Worm (Caenorhabditis elegans) whole organism, L1 larva: ENCODE data around the gene T26C5.2.

Experiments
- ets-5 ChIP-seq: fragments of 200-800 bp; sonication (Bioruptor generic); IDR thresholded peaks from 2 replicates; pipeline ENCODE4 v1.3.6; 2022; ENCODE audit warnings: missing genetic modification characterization, missing compliant biosample characterization
- lin-14 ChIP-seq: fragments of 200-800 bp; sonication (Bioruptor generic); optimal IDR thresholded peaks from 2 replicates; lab custom pipeline; 2018; ENCODE audit warnings: mild to moderate bottlenecking, missing genetic modification characterization, moderate library complexity, missing compliant biosample characterization
- nhr-11 ChIP-seq: fragments of 150-350 bp; optimal IDR thresholded peaks from 2 replicates; lab custom pipeline; 2014; ENCODE audit warnings: missing biosample characterization, missing genetic modification characterization
- skn-1 ChIP-seq: fragments of 150-350 bp; optimal IDR thresholded peaks from 2 replicates; lab custom pipeline; 2014; ENCODE audit warnings: missing biosample characterization, missing genetic modification characterization
- unc-86 ChIP-seq: sonication (generic microtip); optimal IDR thresholded peaks from 2 replicates; lab custom pipeline; 2016; ENCODE audit warnings: missing genetic modification characterization, missing compliant biosample characterization

ce11 chrII:9283668-9284357 lies 50.8 kb downstream of the T26C5.2 start:
- TF ChIP-seq nhr-11 (tag; lab: Kevin White, UChicago) (peak; percentile 79), ets-5 (no peak), lin-14 (peak; percentile 95), skn-1 (tag; lab: Kevin White, UChicago) (peak; percentile 66), unc-86 (tag; lab: Kevin White, UChicago) (no peak)
